Worm (Caenorhabditis elegans): Measurements from ENCODE around the gene C32D5.11.

The C32D5.11 gene

ce11 chrII:6403233-6403632 is 48.0 kb upstream of the C32D5.11 start, which contains the start of gene T25D10.1:
TSS of gene T25D10.1 (plus strand) at chrII:6403401.
- TF ChIP-seq unc-55 (GFP tag; optimal IDR thresholded peaks at IDR 0.05), result no peak
- TF ChIP-seq nhr-21 (tag; optimal IDR thresholded peaks at IDR 0.05), result no peak
- TF ChIP-seq nhr-6 (tag; optimal IDR thresholded peaks at IDR 0.05), result no peak
- no peak for TF ChIP-seq zag-1 (tag; optimal IDR thresholded peaks at IDR 0.05)
- TF ChIP-seq ceh-16 (tag; optimal IDR thresholded peaks at IDR 0.05), result no peak
- TF ChIP-seq C34F6.9 (tag; optimal IDR thresholded peaks at IDR 0.05), result no peak

- TF ChIP-seq sma-3 (GFP tag; optimal IDR thresholded peaks at IDR 0.05) (no peak), R02D3.7 (tag; optimal IDR thresholded peaks at IDR 0.05) (no peak), dmd-4 (tag; optimal IDR thresholded peaks at IDR 0.05) (no peak), sma-9 (GFP tag; optimal IDR thresholded peaks at IDR 0.05) (no peak), sma-9 (tag; optimal IDR thresholded peaks at IDR 0.05) (no peak), lin-13 (GFP tag; optimal IDR thresholded peaks at IDR 0.05) (no peak), ztf-1 (GFP tag; conservative IDR thresholded peaks at IDR 0.05) (no peak), peb-1 (tag; optimal IDR thresholded peaks at IDR 0.05) (no peak), mdl-1 (tag; optimal IDR thresholded peaks at IDR 0.05) (no peak), unc-62 (GFP tag; optimal IDR thresholded peaks at IDR 0.05) (no peak), ztf-4 (tag; optimal IDR thresholded peaks at IDR 0.05) (no peak), Y55F3AM.14 (GFP tag; optimal IDR thresholded peaks at IDR 0.05) (no peak), nhr-77 (tag; optimal IDR thresholded peaks at IDR 0.05) (no peak), gmeb-1 (tag; optimal IDR thresholded peaks at IDR 0.05) (no peak), F13H6.1 (tag; optimal IDR thresholded peaks at IDR 0.05) (no peak)
Measured at ce11 chrII:6401649-6402048, 46.4 kb upstream of the C32D5.11 start, which contains the start of gene btb-2. TSS of gene btb-2 (plus strand) at chrII:6401949.

DNA sequence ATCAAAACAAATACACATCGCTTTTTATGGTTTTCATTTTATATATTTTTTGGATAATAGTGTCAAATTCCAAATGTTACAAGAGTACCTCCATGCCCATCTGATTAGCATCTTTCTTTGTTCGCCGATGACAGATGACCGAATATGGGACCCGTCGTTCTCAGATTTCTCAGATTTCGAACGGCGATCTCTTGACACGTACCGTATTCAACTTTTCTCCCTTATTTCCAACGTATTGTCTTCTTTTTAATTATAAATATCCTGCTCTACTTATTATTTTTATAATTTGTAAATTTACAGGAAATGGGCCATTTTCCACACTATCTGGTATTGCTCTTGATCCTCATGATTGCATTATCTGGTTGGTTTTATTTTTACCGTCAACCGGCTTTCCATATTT is 43.2 kb upstream of the C32D5.11 start, which contains the start of gene zig-10:
TSS of gene zig-10 (plus strand) at position 301 of the 400 bp plus-strand sequence.
- no peak for TF ChIP-seq nhr-129 (tag; optimal IDR thresholded peaks at IDR 0.05)
- no peak for TF ChIP-seq sma-3 (GFP tag; optimal IDR thresholded peaks at IDR 0.05)
- TF ChIP-seq ceh-16 (tag; optimal IDR thresholded peaks at IDR 0.05), result no peak
- no peak for TF ChIP-seq alr-1 (tag; optimal IDR thresholded peaks at IDR 0.05)
- TF ChIP-seq zag-1 (tag; optimal IDR thresholded peaks at IDR 0.05), result no peak

DNA sequence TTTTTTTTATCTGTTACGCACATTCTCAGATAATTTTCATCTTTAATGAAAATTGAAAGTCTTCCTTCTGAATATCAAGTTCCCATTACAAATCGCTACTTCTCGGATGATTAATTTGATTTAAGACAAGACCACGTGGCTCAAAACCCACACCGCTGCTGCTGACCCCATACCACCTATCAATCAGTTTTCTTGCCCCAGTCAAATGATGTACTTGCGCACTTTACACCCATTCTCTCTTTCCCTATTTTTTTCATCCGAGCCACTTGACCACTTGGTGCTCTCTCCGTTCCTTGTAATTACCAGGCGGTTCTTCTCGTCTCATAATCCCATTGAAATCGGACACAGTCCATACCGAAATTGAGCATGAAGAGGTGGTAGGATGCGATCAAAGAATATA is 38.8 kb upstream of the C32D5.11 start:
- no peak for TF ChIP-seq sem-4 (tag; optimal IDR thresholded peaks at IDR 0.05)
- no peak for TF ChIP-seq unc-55 (GFP tag; optimal IDR thresholded peaks at IDR 0.05)
- TF ChIP-seq C34F6.9 (tag; optimal IDR thresholded peaks at IDR 0.05), result no peak
- TF ChIP-seq sma-3 (GFP tag; optimal IDR thresholded peaks at IDR 0.05), result no peak
- TF ChIP-seq nhr-6 (tag; optimal IDR thresholded peaks at IDR 0.05), result no peak
- no peak for TF ChIP-seq ztf-1 (GFP tag; conservative IDR thresholded peaks at IDR 0.05)
- TF ChIP-seq snpc-4 (tag; optimal IDR thresholded peaks at IDR 0.05), result no peak
- TF ChIP-seq ceh-82 (tag; optimal IDR thresholded peaks at IDR 0.05), result no peak
- no peak for TF ChIP-seq nhr-23 (tag; optimal IDR thresholded peaks at IDR 0.05)
- TF ChIP-seq nhr-10 (tag; optimal IDR thresholded peaks at IDR 0.05), result no peak
- no peak for TF ChIP-seq nhr-237 (tag; optimal IDR thresholded peaks at IDR 0.05)
- TF ChIP-seq elt-3 (tag; optimal IDR thresholded peaks at IDR 0.05), result no peak
- no peak for TF ChIP-seq sma-9 (GFP tag; optimal IDR thresholded peaks at IDR 0.05)
- TF ChIP-seq sma-9 (tag; optimal IDR thresholded peaks at IDR 0.05), result no peak
- no peak for TF ChIP-seq blmp-1 (tag; optimal IDR thresholded peaks at IDR 0.05; ENCODE audit: insufficient read depth)
- no peak for TF ChIP-seq mdl-1 (tag; optimal IDR thresholded peaks at IDR 0.05)
- no peak for TF ChIP-seq nhr-21 (tag; optimal IDR thresholded peaks at IDR 0.05)
- no peak for TF ChIP-seq lsy-2 (tag; optimal IDR thresholded peaks at IDR 0.05)
- no peak for TF ChIP-seq mab-5 (tag; optimal IDR thresholded peaks at IDR 0.05)

- no peak for TF ChIP-seq F13H6.1 (tag; optimal IDR thresholded peaks at IDR 0.05)
Measured at ce11 chrII:6391195-6391594, 35.9 kb upstream of the C32D5.11 start, which contains the start of gene F58F12.3. TSS of gene F58F12.3 (minus strand) at chrII:6391295.

DNA sequence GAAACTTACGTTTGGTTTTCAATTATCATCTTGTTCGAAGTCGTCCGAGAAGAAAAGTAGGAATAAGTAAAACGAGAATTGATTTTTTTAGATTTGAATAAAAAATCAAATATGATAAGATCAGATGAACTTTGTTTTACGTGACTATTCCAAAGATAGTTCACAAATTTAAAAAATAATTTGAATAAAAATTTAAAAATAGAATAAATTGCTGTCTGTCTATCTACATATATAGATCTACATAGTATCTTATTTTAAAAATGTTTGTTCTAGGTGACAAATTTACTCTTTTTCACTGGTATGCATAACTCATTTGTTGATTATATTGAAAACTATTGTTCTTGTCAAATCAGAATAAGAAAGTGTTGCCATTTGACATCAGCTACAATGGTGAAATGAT is 32.7 kb upstream of the C32D5.11 start, which contains the start of gene F58F12.2:
TSS of gene F58F12.2 (minus strand) at position 101 of the 400 bp plus-strand sequence.
- TF ChIP-seq ceh-16 (tag; optimal IDR thresholded peaks at IDR 0.05), result no peak
- no peak for TF ChIP-seq ztf-1 (GFP tag; conservative IDR thresholded peaks at IDR 0.05)
- no peak for TF ChIP-seq unc-62 (GFP tag; optimal IDR thresholded peaks at IDR 0.05)
- TF ChIP-seq ztf-11 (tag; optimal IDR thresholded peaks at IDR 0.05), result no peak
- no peak for TF ChIP-seq peb-1 (tag; optimal IDR thresholded peaks at IDR 0.05)
- no peak for TF ChIP-seq Y55F3AM.14 (GFP tag; optimal IDR thresholded peaks at IDR 0.05)
- TF ChIP-seq gmeb-1 (tag; optimal IDR thresholded peaks at IDR 0.05), result no peak
- TF ChIP-seq zag-1 (tag; optimal IDR thresholded peaks at IDR 0.05), result no peak
- no peak for TF ChIP-seq nhr-12 (tag; optimal IDR thresholded peaks at IDR 0.05)
- TF ChIP-seq ceh-82 (tag; optimal IDR thresholded peaks at IDR 0.05), result no peak
- no peak for TF ChIP-seq dmd-4 (tag; optimal IDR thresholded peaks at IDR 0.05)
- TF ChIP-seq nhr-21 (tag; optimal IDR thresholded peaks at IDR 0.05), result no peak
- no peak for TF ChIP-seq lin-39 (tag; optimal IDR thresholded peaks at IDR 0.05)
- TF ChIP-seq ztf-4 (tag; optimal IDR thresholded peaks at IDR 0.05), result no peak
- no peak for TF ChIP-seq skn-1 (tag; optimal IDR thresholded peaks at IDR 0.05)
